Fruit fly (Drosophila melanogaster) whole organism, embryonic: ENCODE data around the gene CG5326.

ENCODE experiments used
- ATbp ChIP-seq: fragments of 200-800 bp; sonication (Bioruptor generic); optimal IDR thresholded peaks from 2 replicates; lab custom pipeline; 2017; ENCODE audit warnings: missing biosample characterization, mild to moderate bottlenecking, missing genetic modification characterization, missing genetic modification reagents
- Asciz ChIP-seq: fragments of 200-800 bp; sonication (Bioruptor generic); optimal IDR thresholded peaks from 2 replicates; lab custom pipeline; 2017; ENCODE audit warnings: missing biosample characterization, mild to moderate bottlenecking, missing genetic modification characterization, missing genetic modification reagents
- BtbVII ChIP-seq: fragments of 200-800 bp; sonication (Bioruptor generic); optimal IDR thresholded peaks from 3 replicates; lab custom pipeline; 2017; ENCODE audit warnings: missing biosample characterization, mild to moderate bottlenecking, missing genetic modification characterization
- CG11560 ChIP-seq: fragments of 200-800 bp; sonication (Bioruptor generic); IDR thresholded peaks from 3 replicates; pipeline ENCODE4 v1.3.6; 2022; ENCODE audit warnings: missing biosample characterization, missing genetic modification characterization
- CG11696 ChIP-seq: fragments of 200-800 bp; sonication (Bioruptor generic); IDR thresholded peaks from 2 replicates; pipeline ENCODE4 v1.3.6; 2022; ENCODE audit warnings: missing biosample characterization, missing genetic modification characterization
- CG12071 ChIP-seq: fragments of 200-800 bp; sonication (Bioruptor generic); optimal IDR thresholded peaks from 3 replicates; lab custom pipeline; 2018; ENCODE audit warnings: missing biosample characterization, mild to moderate bottlenecking, missing genetic modification characterization
- CG12769 ChIP-seq: fragments of 200-800 bp; sonication (Bioruptor generic); optimal IDR thresholded peaks from 2 replicates; lab custom pipeline; 2019; ENCODE audit warnings: missing biosample characterization, mild to moderate bottlenecking, missing genetic modification characterization, moderate library complexity
- CG13296 ChIP-seq: fragments of 200-800 bp; sonication (Bioruptor generic); optimal IDR thresholded peaks from 3 replicates; lab custom pipeline; 2018; ENCODE audit warnings: missing biosample characterization, mild to moderate bottlenecking, missing genetic modification characterization
- CG14014 ChIP-seq: fragments of 200-800 bp; sonication (Bioruptor generic); IDR thresholded peaks from 2 replicates; pipeline ENCODE4 v1.3.6; 2022; ENCODE audit warnings: missing biosample characterization, missing genetic modification characterization
- CG14710 ChIP-seq: fragments of 200-800 bp; sonication (Bioruptor generic); optimal IDR thresholded peaks from 3 replicates; lab custom pipeline; 2019; ENCODE audit warnings: missing biosample characterization, mild to moderate bottlenecking, missing genetic modification characterization, moderate library complexity
- CG15269 ChIP-seq: fragments of 200-800 bp; sonication (Bioruptor generic); optimal IDR thresholded peaks from 2 replicates; lab custom pipeline; 2018; ENCODE audit warnings: missing biosample characterization, mild to moderate bottlenecking, missing genetic modification characterization, moderate library complexity
- CG16813 ChIP-seq: fragments of 200-800 bp; sonication (Bioruptor generic); IDR thresholded peaks from 3 replicates; pipeline ENCODE4 v1.3.6; 2022; ENCODE audit warnings: missing biosample characterization, missing genetic modification characterization; ENCODE audit not compliant: partially characterized antibody
- CG18599 ChIP-seq: fragments of 200-800 bp; sonication (Bioruptor generic); optimal IDR thresholded peaks from 3 replicates; lab custom pipeline; 2017; ENCODE audit warnings: missing biosample characterization, missing genetic modification characterization, mild to moderate bottlenecking, moderate library complexity, missing genetic modification reagents
- CG30403 ChIP-seq: fragments of 200-800 bp; sonication (Bioruptor generic); optimal IDR thresholded peaks from 3 replicates; lab custom pipeline; 2016; ENCODE audit warnings: missing biosample characterization, missing genetic modification characterization
- CG3995 ChIP-seq: fragments of 200-800 bp; sonication (Bioruptor generic); optimal IDR thresholded peaks from 3 replicates; lab custom pipeline; 2016; ENCODE audit warnings: missing biosample characterization, missing genetic modification characterization
- CG42726 ChIP-seq: fragments of 200-800 bp; sonication (Bioruptor generic); IDR thresholded peaks from 2 replicates; pipeline ENCODE4 v1.3.6; 2022; ENCODE audit warnings: missing biosample characterization, missing genetic modification characterization; ENCODE audit not compliant: partially characterized antibody
- CG6175 ChIP-seq: fragments of 200-800 bp; sonication (Bioruptor generic); IDR thresholded peaks from 3 replicates; pipeline ENCODE4 v1.3.6; 2022; ENCODE audit warnings: missing biosample characterization, missing genetic modification characterization
- CG6654 ChIP-seq: fragments of 200-800 bp; sonication (Bioruptor generic); optimal IDR thresholded peaks from 2 replicates; lab custom pipeline; 2017; ENCODE audit warnings: missing biosample characterization, mild to moderate bottlenecking, missing genetic modification characterization
- CG9215 ChIP-seq: fragments of 200-800 bp; sonication (Bioruptor generic); IDR thresholded peaks from 2 replicates; pipeline ENCODE4 v1.3.6; 2022; ENCODE audit warnings: missing biosample characterization, missing genetic modification characterization
- CoRest ChIP-seq: fragments of 200-800 bp; sonication (Bioruptor generic); optimal IDR thresholded peaks from 3 replicates; lab custom pipeline; 2018; ENCODE audit warnings: missing biosample characterization, mild to moderate bottlenecking, missing genetic modification characterization, moderate library complexity
- Deaf1 ChIP-seq: fragments of 200-800 bp; optimal IDR thresholded peaks from 3 replicates; lab custom pipeline; 2019; ENCODE audit warnings: missing biosample characterization, mild to moderate bottlenecking, missing genetic modification characterization, moderate library complexity
- Ets65A ChIP-seq: fragments of 200-800 bp; sonication (Bioruptor generic); peaks from one replicate; lab custom pipeline; 2016; ENCODE audit warnings: missing biosample characterization, missing genetic modification characterization
- Fer3 ChIP-seq: fragments of 200-800 bp; sonication (Bioruptor generic); optimal IDR thresholded peaks from 2 replicates; lab custom pipeline; 2018; ENCODE audit warnings: missing biosample characterization, mild to moderate bottlenecking, missing genetic modification characterization, moderate library complexity
- HLH54F ChIP-seq: fragments of 200-800 bp; sonication (Bioruptor generic); optimal IDR thresholded peaks from 3 replicates; lab custom pipeline; 2016; ENCODE audit warnings: missing biosample characterization, missing genetic modification characterization
- HmgZ ChIP-seq: fragments of 200-800 bp; sonication (Bioruptor generic); optimal IDR thresholded peaks from 2 replicates; lab custom pipeline; 2018; ENCODE audit warnings: missing biosample characterization, mild to moderate bottlenecking, missing genetic modification characterization
- Hsf ChIP-seq: fragments of 200-800 bp; sonication (Bioruptor generic); optimal IDR thresholded peaks from 3 replicates; lab custom pipeline; 2016; ENCODE audit warnings: missing biosample characterization, missing genetic modification characterization
- abd-A ChIP-seq: fragments of 200-800 bp; sonication (Bioruptor generic); optimal IDR thresholded peaks from 3 replicates; lab custom pipeline; 2019; ENCODE audit warnings: missing biosample characterization, mild to moderate bottlenecking, missing genetic modification characterization, moderate library complexity
- al ChIP-seq: fragments of 200-800 bp; sonication (Bioruptor generic); IDR thresholded peaks from 2 replicates; pipeline ENCODE4 v1.3.6; 2022; ENCODE audit warnings: missing biosample characterization, missing genetic modification characterization
- btn ChIP-seq: fragments of 200-800 bp; sonication (Bioruptor generic); optimal IDR thresholded peaks from 2 replicates; lab custom pipeline; 2016; ENCODE audit warnings: missing biosample characterization, missing genetic modification characterization
- caup ChIP-seq: fragments of 200-800 bp; sonication (Bioruptor generic); optimal IDR thresholded peaks from 3 replicates; lab custom pipeline; 2017; ENCODE audit warnings: missing biosample characterization, mild to moderate bottlenecking, missing genetic modification characterization, moderate library complexity; ENCODE audit not compliant: severe bottlenecking
- cg ChIP-seq: fragments of 200-800 bp; sonication (Bioruptor generic); optimal IDR thresholded peaks from 3 replicates; lab custom pipeline; 2019; ENCODE audit warnings: missing biosample characterization, mild to moderate bottlenecking, missing genetic modification characterization, moderate library complexity
- cwo ChIP-seq: fragments of 200-800 bp; sonication (Bioruptor generic); optimal IDR thresholded peaks from 3 replicates; lab custom pipeline; 2017; ENCODE audit warnings: missing biosample characterization, missing genetic modification characterization, mild to moderate bottlenecking, moderate library complexity, missing genetic modification reagents
- emc ChIP-seq: fragments of 200-800 bp; sonication (Bioruptor generic); optimal IDR thresholded peaks from 2 replicates; lab custom pipeline; 2016; ENCODE audit warnings: missing biosample characterization, missing genetic modification characterization
- ewg ChIP-seq: fragments of 200-800 bp; sonication (Bioruptor generic); optimal IDR thresholded peaks from 3 replicates; lab custom pipeline; 2017; ENCODE audit warnings: mild to moderate bottlenecking, missing biosample characterization, missing genetic modification reagents, missing genetic modification characterization
- fd96Cb ChIP-seq: fragments of 200-800 bp; sonication (Bioruptor generic); optimal IDR thresholded peaks from 2 replicates; lab custom pipeline; 2018; ENCODE audit warnings: missing biosample characterization, mild to moderate bottlenecking, missing genetic modification characterization, moderate library complexity
- fu2 ChIP-seq: fragments of 200-800 bp; sonication (Bioruptor generic); optimal IDR thresholded peaks from 2 replicates; lab custom pipeline; 2016; ENCODE audit warnings: missing biosample characterization, missing genetic modification characterization
- phol ChIP-seq: fragments of 200-800 bp; sonication (Bioruptor generic); optimal IDR thresholded peaks from 3 replicates; lab custom pipeline; 2018; ENCODE audit warnings: missing biosample characterization, mild to moderate bottlenecking, missing genetic modification characterization, moderate library complexity
- prd ChIP-seq, 3 experiments: fragments of >200 bp in 2 of 3; fragments of 200-800 bp in 1 of 3; sonication (Bioruptor generic) in 1 of 3; optimal IDR thresholded peaks in 2 of 3; IDR thresholded peaks in 1 of 3; 2 replicates in 2 of 3; 3 replicates in 1 of 3; pipeline versions ENCODE4 v1.3.6 to Lab custom; 2017 to 2022; ENCODE audit warnings: missing biosample characterization in 1 of 3, missing genetic modification characterization in 1 of 3
- row ChIP-seq: fragments of 200-800 bp; sonication (Bioruptor generic); IDR thresholded peaks from 3 replicates; pipeline ENCODE4 v1.3.6; 2022; ENCODE audit warnings: missing biosample characterization, missing genetic modification characterization
- schlank ChIP-seq: fragments of 200-800 bp; sonication (Bioruptor generic); optimal IDR thresholded peaks from 2 replicates; lab custom pipeline; 2018; ENCODE audit warnings: missing biosample characterization, mild to moderate bottlenecking, missing genetic modification characterization
- scrt ChIP-seq: fragments of 200-800 bp; sonication (Bioruptor generic); optimal IDR thresholded peaks from 2 replicates; lab custom pipeline; 2018; ENCODE audit warnings: missing biosample characterization, mild to moderate bottlenecking, missing genetic modification characterization, moderate library complexity
- sens ChIP-seq: fragments of 200-800 bp; sonication (Bioruptor generic); peaks from one replicate; lab custom pipeline; 2016; ENCODE audit warnings: missing biosample characterization, missing genetic modification characterization
- seq ChIP-seq: fragments of 200-800 bp; sonication (Bioruptor generic); IDR thresholded peaks from 2 replicates; pipeline ENCODE4 v1.3.6; 2022; ENCODE audit warnings: missing biosample characterization, missing genetic modification characterization
- sug ChIP-seq: fragments of 200-800 bp; optimal IDR thresholded peaks from 2 replicates; lab custom pipeline; 2019; ENCODE audit warnings: missing biosample characterization, mild to moderate bottlenecking, missing genetic modification characterization, moderate library complexity
- tgo ChIP-seq: fragments of 200-800 bp; sonication (Bioruptor generic); IDR thresholded peaks from 3 replicates; pipeline ENCODE4 v1.3.6; 2022; ENCODE audit warnings: missing biosample characterization, missing genetic modification characterization
- wek ChIP-seq: fragments of 200-800 bp; sonication (Bioruptor generic); optimal IDR thresholded peaks from 3 replicates; lab custom pipeline; 2018; ENCODE audit warnings: missing biosample characterization, mild to moderate bottlenecking, missing genetic modification characterization, moderate library complexity
- zfh1 ChIP-seq: fragments of 200-800 bp; sonication (Bioruptor generic); IDR thresholded peaks from 3 replicates; pipeline ENCODE4 v1.3.6; 2022; ENCODE audit warnings: missing biosample characterization, missing genetic modification characterization

The CG5326 gene

dm6 chr3R:22494523-22495309 is 45.0 kb downstream of the CG5326 start (continued):
- peak; percentile 44 for TF ChIP-seq Fer3
- no peak for TF ChIP-seq ewg
- 0 out of 3 replicates have a peak, but pooled peaks have one; percentile 8 for TF ChIP-seq CG6175
- no peak for TF ChIP-seq CG18599 (GFP tag; lab: Kevin White, UChicago)
- peak; percentile 35 for TF ChIP-seq cg (GFP tag; lab: Kevin White, UChicago)
- TF ChIP-seq CG13296 (GFP tag; lab: Kevin White, UChicago), result peak; percentile 40
- TF ChIP-seq phol, result peak; percentile 65
- TF ChIP-seq prd (optimal IDR thresholded peaks at IDR 0.05; lab: Kevin White, UChicago), result no peak
- 0 out of 3 replicates have a peak, but pooled peaks have one; percentile 33 for TF ChIP-seq prd (GFP tag; IDR thresholded peaks at IDR 0.05; lab: Robert Waterston, UW)
- peak; percentile 73 for TF ChIP-seq fd96Cb (tag; lab: Kevin White, UChicago)
- TF ChIP-seq sens, result peak; percentile 90
- TF ChIP-seq zfh1, result 0 out of 3 replicates have a peak, but pooled peaks have one; percentile 37
- TF ChIP-seq schlank (tag; lab: Kevin White, UChicago), result no peak
- TF ChIP-seq CG11696, result no peak
- TF ChIP-seq CG15269 (tag; lab: Kevin White, UChicago), result peak; percentile 25
- TF ChIP-seq HLH54F, result peak; percentile 19
- TF ChIP-seq CG12071 (GFP tag; lab: Kevin White, UChicago), result no peak
- TF ChIP-seq BtbVII (GFP tag; lab: Kevin White, UChicago), result peak; percentile 11
- peak; percentile 52 for TF ChIP-seq scrt
- peak; percentile 60 for TF ChIP-seq row (GFP tag; lab: Robert Waterston, UW)
- TF ChIP-seq CoRest (tag; lab: Kevin White, UChicago), result peak; percentile 15
- TF ChIP-seq tgo, result peak; percentile 28; the same call in 2 of the 3 replicates
- no peak for TF ChIP-seq fu2 (GFP tag; lab: Kevin White, UChicago)
- TF ChIP-seq wek (GFP tag; lab: Kevin White, UChicago), result no peak
- peak; percentile 54 for TF ChIP-seq cwo
- peak; percentile 85 for TF ChIP-seq Ets65A (GFP tag; lab: Kevin White, UChicago)
- peak; percentile 41 for TF ChIP-seq CG14710 (tag; lab: Kevin White, UChicago)
- TF ChIP-seq CG16813, result no peak
- no peak for TF ChIP-seq emc (GFP tag; lab: Kevin White, UChicago)
- peak; percentile 16 for TF ChIP-seq caup (GFP tag; lab: Kevin White, UChicago)
- peak; percentile 22 for TF ChIP-seq CG6654
- TF ChIP-seq CG9215 (GFP tag; lab: Robert Waterston, UW), result peak; percentile 7; the same call in 1 of the 2 replicates
- TF ChIP-seq abd-A (tag; lab: Kevin White, UChicago), result peak; percentile 81
- no peak for TF ChIP-seq CG3995 (GFP tag; lab: Kevin White, UChicago)
- TF ChIP-seq Asciz, result peak; percentile 53
- peak; percentile 66 for TF ChIP-seq Deaf1 (tag; lab: Kevin White, UChicago)
- no peak for TF ChIP-seq HmgZ (tag; lab: Kevin White, UChicago)
- TF ChIP-seq CG12769, result peak; percentile 28
- peak; percentile 5; the same call in 1 of the 2 replicates for TF ChIP-seq al (GFP tag; lab: Robert Waterston, UW)
- TF ChIP-seq CG42726, result no peak
- 0 out of 2 replicates have a peak, but pooled peaks have one; percentile 5 for TF ChIP-seq CG14014
- no peak for TF ChIP-seq btn (GFP tag; lab: Kevin White, UChicago)
- TF ChIP-seq ATbp (GFP tag; lab: Kevin White, UChicago), result no peak
- peak; percentile 2 for TF ChIP-seq sug (tag; lab: Kevin White, UChicago)
- no peak for TF ChIP-seq CG11560 (tag; lab: Robert Waterston, UW)
- TF ChIP-seq Hsf, result peak; percentile 23
- TF ChIP-seq seq (GFP tag; lab: Robert Waterston, UW), result no peak
- peak; percentile 52 for TF ChIP-seq CG30403 (GFP tag; lab: Kevin White, UChicago)
